Fruit fly (Drosophila melanogaster) whole organism, embryonic: ENCODE measurements around the gene Sym.

ENCODE experiments used
- Asciz ChIP-seq: fragments of 200-800 bp; sonication (Bioruptor generic); optimal IDR thresholded peaks from 2 replicates; lab custom pipeline; 2017; ENCODE audit warnings: missing biosample characterization, mild to moderate bottlenecking, missing genetic modification characterization, missing genetic modification reagents
- Atf3 ChIP-seq: fragments of 200-800 bp; sonication (Bioruptor generic); optimal IDR thresholded peaks from 3 replicates; lab custom pipeline; 2016; ENCODE audit warnings: missing biosample characterization, missing genetic modification characterization
- B-H2 ChIP-seq: fragments of 200-800 bp; sonication (Bioruptor generic); optimal IDR thresholded peaks from 2 replicates; lab custom pipeline; 2018; ENCODE audit warnings: missing biosample characterization, mild to moderate bottlenecking, missing genetic modification characterization
- CG10462 ChIP-seq: fragments of 200-800 bp; sonication (Bioruptor generic); optimal IDR thresholded peaks from 2 replicates; lab custom pipeline; 2016; ENCODE audit warnings: missing biosample characterization, missing genetic modification characterization
- CG11560 ChIP-seq: fragments of 200-800 bp; sonication (Bioruptor generic); IDR thresholded peaks from 3 replicates; pipeline ENCODE4 v1.3.6; 2022; ENCODE audit warnings: missing biosample characterization, missing genetic modification characterization
- CG11723 ChIP-seq: fragments of 200-800 bp; sonication (Bioruptor generic); optimal IDR thresholded peaks from 2 replicates; lab custom pipeline; 2017; ENCODE audit warnings: missing biosample characterization, mild to moderate bottlenecking, missing genetic modification characterization
- CG12299 ChIP-seq: fragments of 200-800 bp; sonication (Bioruptor generic); optimal IDR thresholded peaks from 2 replicates; lab custom pipeline; 2018; ENCODE audit warnings: missing biosample characterization, mild to moderate bottlenecking, missing genetic modification characterization
- CG12942 ChIP-seq: fragments of 200-800 bp; sonication (Bioruptor generic); optimal IDR thresholded peaks from 3 replicates; lab custom pipeline; 2016; ENCODE audit warnings: missing biosample characterization, missing genetic modification characterization
- CG14014 ChIP-seq: fragments of 200-800 bp; sonication (Bioruptor generic); IDR thresholded peaks from 2 replicates; pipeline ENCODE4 v1.3.6; 2022; ENCODE audit warnings: missing biosample characterization, missing genetic modification characterization
- CG14965 ChIP-seq: fragments of 200-800 bp; sonication (Bioruptor generic); optimal IDR thresholded peaks from 2 replicates; lab custom pipeline; 2016; ENCODE audit warnings: missing biosample characterization, missing genetic modification characterization, borderline replicate concordance
- CG1647 ChIP-seq: fragments of 200-800 bp; sonication (Bioruptor generic); optimal IDR thresholded peaks from 3 replicates; lab custom pipeline; 2016; ENCODE audit warnings: missing biosample characterization, missing genetic modification characterization
- CG17328 ChIP-seq: fragments of 200-800 bp; sonication (Bioruptor generic); IDR thresholded peaks from 2 replicates; pipeline ENCODE4 v1.3.6; 2022; ENCODE audit warnings: missing biosample characterization, missing genetic modification characterization
- CG1832 ChIP-seq: fragments of 200-800 bp; sonication (Bioruptor generic); optimal IDR thresholded peaks from 2 replicates; lab custom pipeline; 2017; ENCODE audit warnings: missing biosample characterization, mild to moderate bottlenecking, missing genetic modification characterization, inconsistent platforms
- CG18599 ChIP-seq: fragments of 200-800 bp; sonication (Bioruptor generic); optimal IDR thresholded peaks from 3 replicates; lab custom pipeline; 2017; ENCODE audit warnings: missing biosample characterization, missing genetic modification characterization, mild to moderate bottlenecking, moderate library complexity, missing genetic modification reagents
- CG2199 ChIP-seq: fragments of 200-800 bp; sonication (Bioruptor generic); IDR thresholded peaks from 3 replicates; pipeline ENCODE4 v1.3.6; 2022; ENCODE audit warnings: missing biosample characterization, missing genetic modification characterization
- CG2875 ChIP-seq: fragments of 200-800 bp; sonication (Bioruptor generic); optimal IDR thresholded peaks from 2 replicates; lab custom pipeline; 2017; ENCODE audit warnings: missing biosample characterization, mild to moderate bottlenecking, missing genetic modification characterization, missing genetic modification reagents
- CG2889 ChIP-seq: fragments of 200-800 bp; sonication (Bioruptor generic); IDR thresholded peaks from 3 replicates; pipeline ENCODE4 v1.3.6; 2022; ENCODE audit warnings: missing biosample characterization, missing genetic modification characterization
- CG31388 ChIP-seq: fragments of 200-800 bp; sonication (Bioruptor generic); optimal IDR thresholded peaks from 2 replicates; lab custom pipeline; 2016; ENCODE audit warnings: missing biosample characterization, missing genetic modification characterization
- CG32772 ChIP-seq: fragments of 200-800 bp; sonication (Bioruptor generic); IDR thresholded peaks from 2 replicates; pipeline ENCODE4 v1.3.6; 2022; ENCODE audit warnings: missing biosample characterization, missing genetic modification characterization
- CG34376 ChIP-seq: fragments of 200-800 bp; sonication (Bioruptor generic); optimal IDR thresholded peaks from 2 replicates; lab custom pipeline; 2018; ENCODE audit warnings: missing biosample characterization, mild to moderate bottlenecking, missing genetic modification characterization
- CG6683 ChIP-seq: fragments of 200-800 bp; sonication (Bioruptor generic); optimal IDR thresholded peaks from 2 replicates; lab custom pipeline; 2017; ENCODE audit warnings: missing biosample characterization, mild to moderate bottlenecking, missing genetic modification characterization, missing genetic modification reagents
- CG7372 ChIP-seq: fragments of 200-800 bp; sonication (Bioruptor generic); IDR thresholded peaks from 2 replicates; pipeline ENCODE4 v1.3.6; 2022; ENCODE audit warnings: missing biosample characterization, missing genetic modification characterization
- CG7786 ChIP-seq: fragments of 200-800 bp; sonication (Bioruptor generic); optimal IDR thresholded peaks from 2 replicates; lab custom pipeline; 2016; ENCODE audit warnings: missing biosample characterization, missing genetic modification characterization
- CG8765 ChIP-seq: fragments of 200-800 bp; sonication (Bioruptor generic); IDR thresholded peaks from 2 replicates; pipeline ENCODE4 v1.3.6; 2022; ENCODE audit warnings: missing biosample characterization, missing genetic modification characterization
- GATAe ChIP-seq: fragments of 200-800 bp; sonication (Bioruptor generic); conservative IDR thresholded peaks from 2 replicates; pipeline ENCODE4 v1.3.6; 2022; ENCODE audit warnings: missing biosample characterization, missing genetic modification characterization
- Gsc ChIP-seq: fragments of 200-800 bp; sonication (Bioruptor generic); IDR thresholded peaks from 2 replicates; pipeline ENCODE4 v1.3.6; 2022; ENCODE audit warnings: missing biosample characterization, missing genetic modification characterization
- H2.0 ChIP-seq: fragments of 200-800 bp; sonication (Bioruptor generic); IDR thresholded peaks from 2 replicates; pipeline ENCODE4 v1.3.6; 2022; ENCODE audit warnings: missing biosample characterization, missing genetic modification characterization
- HLH3B ChIP-seq: fragments of 200-800 bp; sonication (Bioruptor generic); IDR thresholded peaks from 2 replicates; pipeline ENCODE4 v1.3.6; 2022; ENCODE audit warnings: missing biosample characterization, missing genetic modification characterization
- MTF-1 ChIP-seq: fragments of 200-800 bp; sonication (Bioruptor generic); optimal IDR thresholded peaks from 2 replicates; lab custom pipeline; 2018; ENCODE audit warnings: missing biosample characterization, mild to moderate bottlenecking, missing genetic modification characterization, borderline replicate concordance
- Rx ChIP-seq: fragments of 200-800 bp; sonication (Bioruptor generic); IDR thresholded peaks from 2 replicates; pipeline ENCODE4 v1.3.6; 2022; ENCODE audit warnings: missing biosample characterization, missing genetic modification characterization
- Scr ChIP-seq: fragments of 200-800 bp; sonication (Bioruptor generic); IDR thresholded peaks from 2 replicates; pipeline ENCODE4 v1.3.6; 2022; ENCODE audit warnings: missing biosample characterization, missing genetic modification characterization; ENCODE audit not compliant: partially characterized antibody
- Stat92E ChIP-seq, 3 experiments: fragments of >200 bp in 2 of 3; fragments of 200-800 bp in 1 of 3; sonication (Bioruptor generic) in 1 of 3; optimal IDR thresholded peaks; 2 replicates each; lab custom pipeline; 2017 to 2019; ENCODE audit warnings: missing biosample characterization in 3 of 3, missing genetic modification characterization in 3 of 3, mild to moderate bottlenecking in 1 of 3, moderate library complexity in 1 of 3
- Trl ChIP-seq, 3 experiments: fragments of >200 bp in 2 of 3; fragments of 200-800 bp in 1 of 3; sonication (Bioruptor generic) in 1 of 3; optimal IDR thresholded peaks; 2 replicates in 1 of 3; 3 replicates in 2 of 3; lab custom pipeline; 2016 to 2017; ENCODE audit warnings: missing biosample characterization in 1 of 3, missing genetic modification characterization in 1 of 3
- Xbp1 ChIP-seq: fragments of 200-800 bp; sonication (Bioruptor generic); optimal IDR thresholded peaks from 3 replicates; lab custom pipeline; 2016; ENCODE audit warnings: missing biosample characterization, mild to moderate bottlenecking, missing genetic modification characterization
- ac ChIP-seq: fragments of 200-800 bp; sonication (Bioruptor generic); optimal IDR thresholded peaks from 3 replicates; lab custom pipeline; 2017; ENCODE audit warnings: missing biosample characterization, mild to moderate bottlenecking, missing genetic modification characterization
- ato ChIP-seq: fragments of 200-800 bp; sonication (Bioruptor generic); IDR thresholded peaks from 2 replicates; pipeline ENCODE4 v1.3.6; 2022; ENCODE audit warnings: missing biosample characterization, missing genetic modification characterization; ENCODE audit not compliant: partially characterized antibody
- bcd ChIP-seq: fragments of 200-800 bp; sonication (Bioruptor generic); optimal IDR thresholded peaks from 2 replicates; lab custom pipeline; 2017; ENCODE audit warnings: missing biosample characterization, mild to moderate bottlenecking, missing genetic modification characterization
- da ChIP-seq: fragments of 200-800 bp; sonication (Bioruptor generic); optimal IDR thresholded peaks from 2 replicates; lab custom pipeline; 2016; ENCODE audit warnings: missing biosample characterization, missing genetic modification characterization
- exex ChIP-seq: fragments of 200-800 bp; sonication (Bioruptor generic); optimal IDR thresholded peaks from 4 replicates; lab custom pipeline; 2018; ENCODE audit warnings: missing biosample characterization, mild to moderate bottlenecking, missing genetic modification characterization, moderate library complexity
- ftz-f1 ChIP-seq: fragments of 200-800 bp; sonication (Bioruptor generic); optimal IDR thresholded peaks from 2 replicates; lab custom pipeline; 2016; ENCODE audit warnings: missing biosample characterization, missing genetic modification characterization
- kay ChIP-seq: fragments of 200-800 bp; sonication (Bioruptor generic); optimal IDR thresholded peaks from 2 replicates; lab custom pipeline; 2016; ENCODE audit warnings: missing biosample characterization, missing genetic modification characterization
- pan ChIP-seq, 4 experiments: fragments of >200 bp in 3 of 4; fragments of 200-800 bp in 1 of 4; sonication (Bioruptor generic) in 1 of 4; optimal IDR thresholded peaks in 3 of 4; IDR thresholded peaks in 1 of 4; 2 replicates each; pipeline versions ENCODE4 v1.3.6 to Lab custom; 2017 to 2022; ENCODE audit warnings: missing biosample characterization in 2 of 4, missing genetic modification characterization in 2 of 4, mixed read lengths in 1 of 4
- pb ChIP-seq: fragments of 200-800 bp; sonication (Bioruptor generic); optimal IDR thresholded peaks from 3 replicates; lab custom pipeline; 2016; ENCODE audit warnings: missing biosample characterization, missing genetic modification characterization
- pzg ChIP-seq: fragments of 200-800 bp; sonication (Bioruptor generic); optimal IDR thresholded peaks from 3 replicates; lab custom pipeline; 2018; ENCODE audit warnings: missing biosample characterization, mild to moderate bottlenecking, missing genetic modification characterization, moderate library complexity
- rib ChIP-seq: fragments of 200-800 bp; sonication (Bioruptor generic); IDR thresholded peaks from 2 replicates; pipeline ENCODE4 v1.3.6; 2022; ENCODE audit warnings: missing biosample characterization, missing genetic modification characterization
- sens ChIP-seq: fragments of 200-800 bp; sonication (Bioruptor generic); peaks from one replicate; lab custom pipeline; 2016; ENCODE audit warnings: missing biosample characterization, missing genetic modification characterization
- trem ChIP-seq: fragments of 200-800 bp; optimal IDR thresholded peaks from 3 replicates; lab custom pipeline; 2019; ENCODE audit warnings: missing biosample characterization, mild to moderate bottlenecking, missing genetic modification characterization, moderate library complexity
- wor ChIP-seq: fragments of 200-800 bp; sonication (Bioruptor generic); IDR thresholded peaks from 2 replicates; pipeline ENCODE4 v1.3.6; 2022; ENCODE audit warnings: missing biosample characterization, missing genetic modification characterization
- z ChIP-seq: fragments of 200-800 bp; sonication (Bioruptor generic); IDR thresholded peaks from 3 replicates; pipeline ENCODE4 v1.3.6; 2022; ENCODE audit warnings: missing biosample characterization, missing genetic modification characterization

The Sym gene

DNA sequence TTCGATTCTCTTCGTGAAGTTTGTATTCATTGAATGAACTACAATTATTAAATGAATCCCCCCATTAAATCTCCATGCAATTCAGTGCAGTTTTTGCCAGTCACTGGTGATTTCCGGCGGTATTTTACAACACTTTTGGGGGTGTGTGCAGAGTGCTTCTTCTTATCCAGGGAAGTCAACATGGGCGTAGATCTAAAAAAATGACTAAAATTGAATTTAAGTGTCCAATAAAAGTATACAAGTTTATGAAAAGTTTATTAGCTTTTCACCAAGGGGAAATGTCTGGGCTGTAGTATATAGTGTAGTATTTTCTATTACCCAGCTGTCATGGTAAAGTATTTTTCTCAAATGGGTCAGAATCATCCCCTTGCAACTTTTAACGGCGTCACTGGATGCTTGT is 49.2 kb upstream of the Sym start, which contains the start of gene Hpf1 (continued):
- peak; percentile 99 for TF ChIP-seq Xbp1
- peak; percentile 86 for TF ChIP-seq ac (GFP tag; lab: Kevin White, UChicago)
- peak; percentile 97 for TF ChIP-seq CG12299 (tag; lab: Kevin White, UChicago)
- peak; percentile 97 for TF ChIP-seq H2.0 (GFP tag; lab: Robert Waterston, UW)
- peak; percentile 92 for TF ChIP-seq exex (tag; lab: Kevin White, UChicago)
- peak; percentile 85; the same call in 2 of the 3 replicates for TF ChIP-seq CG2199 (GFP tag; lab: Robert Waterston, UW)
- TF ChIP-seq CG2875 (GFP tag; lab: Kevin White, UChicago), result peak; percentile 95
- TF ChIP-seq sens (GFP tag; lab: Kevin White, UChicago), result peak; percentile 100
- peak; percentile 96 for TF ChIP-seq kay (GFP tag; lab: Kevin White, UChicago)
- TF ChIP-seq CG11560 (tag; lab: Robert Waterston, UW), result peak; percentile 90
- peak; percentile 95 for TF ChIP-seq wor (GFP tag; lab: Robert Waterston, UW)
- peak; percentile 97 for TF ChIP-seq rib (GFP tag; lab: Robert Waterston, UW)
- TF ChIP-seq CG14965 (GFP tag; lab: Kevin White, UChicago), result peak; percentile 88
- TF ChIP-seq CG10462 (GFP tag; lab: Kevin White, UChicago), result peak; percentile 98
- TF ChIP-seq ftz-f1 (GFP tag; lab: Kevin White, UChicago), result peak; percentile 72
- TF ChIP-seq CG14014, result peak; percentile 98
- TF ChIP-seq Stat92E (GFP tag; optimal IDR thresholded peaks at IDR 0.05; lab: Kevin White, UChicago), result peak in 1 of 3 experiments; percentile 87
- peak; percentile 95 for TF ChIP-seq Rx (GFP tag; lab: Robert Waterston, UW)
- no peak for TF ChIP-seq CG1832
- TF ChIP-seq pb (GFP tag; lab: Kevin White, UChicago), result peak; percentile 97
- TF ChIP-seq Scr, result peak; percentile 23; the same call in 1 of the 2 replicates
- TF ChIP-seq CG8765 (GFP tag; lab: Robert Waterston, UW), result peak; percentile 94
- peak; percentile 98 for TF ChIP-seq Atf3
- no peak for TF ChIP-seq Trl (optimal IDR thresholded peaks at IDR 0.05; lab: Kevin White, UChicago)
- TF ChIP-seq Trl (GFP tag; optimal IDR thresholded peaks at IDR 0.05; lab: Kevin White, UChicago), result peak; percentile 99
- peak; percentile 53; the same call in 1 of the 3 replicates for TF ChIP-seq z (GFP tag; lab: Robert Waterston, UW)
- peak; percentile 95 for TF ChIP-seq CG31388 (GFP tag; lab: Kevin White, UChicago)
- TF ChIP-seq pan (optimal IDR thresholded peaks at IDR 0.05; lab: Kevin White, UChicago), result no peak
- peak in 1 of 2 experiments; percentile 98 for TF ChIP-seq pan (GFP tag; optimal IDR thresholded peaks at IDR 0.05 in 1 of 2, IDR thresholded peaks at IDR 0.05 in 1 of 2)
- TF ChIP-seq MTF-1 (GFP tag; lab: Kevin White, UChicago), result peak; percentile 90
- TF ChIP-seq CG1647 (GFP tag; lab: Kevin White, UChicago), result peak; percentile 98
- peak; percentile 99 for TF ChIP-seq CG18599 (GFP tag; lab: Kevin White, UChicago)
- peak; percentile 96 for TF ChIP-seq CG17328 (GFP tag; lab: Robert Waterston, UW)
- peak; percentile 94 for TF ChIP-seq trem (tag; lab: Kevin White, UChicago)
- peak; percentile 97 for TF ChIP-seq CG12942 (GFP tag; lab: Kevin White, UChicago)
- peak; percentile 99 for TF ChIP-seq CG7786 (GFP tag; lab: Kevin White, UChicago)
- peak; percentile 95 for TF ChIP-seq CG11723
- peak; percentile 98 for TF ChIP-seq CG34376 (GFP tag; lab: Kevin White, UChicago)
- TF ChIP-seq CG32772 (GFP tag; lab: Robert Waterston, UW), result peak; percentile 97
- TF ChIP-seq CG7372 (GFP tag; lab: Robert Waterston, UW), result peak; percentile 98
- TF ChIP-seq ato, result no peak
- peak; percentile 96 for TF ChIP-seq Asciz (GFP tag; lab: Kevin White, UChicago)
- TF ChIP-seq Gsc (GFP tag; lab: Robert Waterston, UW), result peak; percentile 92
- TF ChIP-seq bcd (GFP tag; lab: Kevin White, UChicago), result peak; percentile 98
- TF ChIP-seq HLH3B (GFP tag; lab: Robert Waterston, UW), result peak; percentile 97
- TF ChIP-seq B-H2, result peak; percentile 97
- peak; percentile 93 for TF ChIP-seq CG6683 (GFP tag; lab: Kevin White, UChicago)
- peak; percentile 97 for TF ChIP-seq da (GFP tag; lab: Kevin White, UChicago)
- TF ChIP-seq GATAe, result peak; percentile 96
- TF ChIP-seq CG2889 (GFP tag; lab: Robert Waterston, UW), result peak; percentile 96
- TF ChIP-seq pzg (GFP tag; lab: Kevin White, UChicago), result peak; percentile 64
